Fruit fly (Drosophila melanogaster) whole organism, embryonic: Measurements from ENCODE around the gene chrb.

Experiments
- Adf1 ChIP-seq: fragments of 200-800 bp; sonication (Bioruptor generic); IDR thresholded peaks from 2 replicates; pipeline ENCODE4 v1.3.6; 2022; ENCODE audit warnings: missing biosample characterization, missing genetic modification characterization
- B-H2 ChIP-seq: fragments of 200-800 bp; sonication (Bioruptor generic); optimal IDR thresholded peaks from 2 replicates; lab custom pipeline; 2018; ENCODE audit warnings: missing biosample characterization, mild to moderate bottlenecking, missing genetic modification characterization
- Bgb ChIP-seq: fragments of 200-800 bp; sonication (Bioruptor generic); IDR thresholded peaks from 2 replicates; pipeline ENCODE4 v1.3.6; 2022; ENCODE audit warnings: missing biosample characterization, missing genetic modification characterization; ENCODE audit not compliant: partially characterized antibody
- CG10321 ChIP-seq: fragments of 200-800 bp; sonication (Bioruptor generic); IDR thresholded peaks from 2 replicates; pipeline ENCODE4 v1.3.6; 2022; ENCODE audit warnings: missing biosample characterization, missing genetic modification characterization
- CG10979 ChIP-seq: fragments of 200-800 bp; sonication (Bioruptor generic); optimal IDR thresholded peaks from 2 replicates; lab custom pipeline; 2018; ENCODE audit warnings: missing biosample characterization, mild to moderate bottlenecking, missing genetic modification characterization, moderate library complexity
- CG11560 ChIP-seq: fragments of 200-800 bp; sonication (Bioruptor generic); IDR thresholded peaks from 3 replicates; pipeline ENCODE4 v1.3.6; 2022; ENCODE audit warnings: missing biosample characterization, missing genetic modification characterization
- CG11723 ChIP-seq: fragments of 200-800 bp; sonication (Bioruptor generic); optimal IDR thresholded peaks from 2 replicates; lab custom pipeline; 2017; ENCODE audit warnings: missing biosample characterization, mild to moderate bottlenecking, missing genetic modification characterization
- CG12391 ChIP-seq: fragments of 200-800 bp; sonication (Bioruptor generic); optimal IDR thresholded peaks from 3 replicates; lab custom pipeline; 2018; ENCODE audit warnings: missing biosample characterization, mild to moderate bottlenecking, missing genetic modification characterization, moderate library complexity
- CG12744 ChIP-seq: fragments of 200-800 bp; sonication (Bioruptor generic); optimal IDR thresholded peaks from 2 replicates; lab custom pipeline; 2016; ENCODE audit warnings: missing biosample characterization, missing genetic modification characterization
- CG15011 ChIP-seq: fragments of 200-800 bp; sonication (Bioruptor generic); optimal IDR thresholded peaks from 3 replicates; lab custom pipeline; 2018; ENCODE audit warnings: missing biosample characterization, mild to moderate bottlenecking, missing genetic modification characterization
- CG15696 ChIP-seq: fragments of 200-800 bp; sonication (Bioruptor generic); optimal IDR thresholded peaks from 2 replicates; lab custom pipeline; 2019; ENCODE audit warnings: missing biosample characterization, mild to moderate bottlenecking, missing genetic modification characterization, moderate library complexity
- CG17361 ChIP-seq: fragments of 200-800 bp; sonication (Bioruptor generic); IDR thresholded peaks from 3 replicates; pipeline ENCODE4 v1.3.6; 2022; ENCODE audit warnings: missing biosample characterization, missing genetic modification characterization
- CG18476 ChIP-seq: fragments of 200-800 bp; sonication (Bioruptor generic); optimal IDR thresholded peaks from 2 replicates; lab custom pipeline; 2016; ENCODE audit warnings: missing biosample characterization, mild to moderate bottlenecking, missing genetic modification characterization
- CG18599 ChIP-seq: fragments of 200-800 bp; sonication (Bioruptor generic); optimal IDR thresholded peaks from 3 replicates; lab custom pipeline; 2017; ENCODE audit warnings: missing biosample characterization, missing genetic modification characterization, mild to moderate bottlenecking, moderate library complexity, missing genetic modification reagents
- CG18619 ChIP-seq: fragments of 200-800 bp; sonication (Bioruptor generic); optimal IDR thresholded peaks from 3 replicates; lab custom pipeline; 2017; ENCODE audit warnings: missing biosample characterization, mild to moderate bottlenecking, missing genetic modification characterization
- CG2202 ChIP-seq: fragments of 200-800 bp; sonication (Bioruptor generic); optimal IDR thresholded peaks from 2 replicates; lab custom pipeline; 2018; ENCODE audit warnings: missing biosample characterization, mild to moderate bottlenecking, missing genetic modification characterization
- CG2678 ChIP-seq: fragments of 200-800 bp; sonication (Bioruptor generic); optimal IDR thresholded peaks from 3 replicates; lab custom pipeline; 2019; ENCODE audit warnings: missing biosample characterization, mild to moderate bottlenecking, missing genetic modification characterization, moderate library complexity
- CG30403 ChIP-seq: fragments of 200-800 bp; sonication (Bioruptor generic); optimal IDR thresholded peaks from 3 replicates; lab custom pipeline; 2016; ENCODE audit warnings: missing biosample characterization, missing genetic modification characterization
- CG34422 ChIP-seq: fragments of 200-800 bp; sonication (Bioruptor generic); IDR thresholded peaks from 3 replicates; pipeline ENCODE4 v1.3.6; 2022; ENCODE audit warnings: missing biosample characterization, missing genetic modification characterization
- CG6765 ChIP-seq: fragments of 200-800 bp; sonication (Bioruptor generic); optimal IDR thresholded peaks from 3 replicates; lab custom pipeline; 2017; ENCODE audit warnings: missing biosample characterization, mild to moderate bottlenecking, missing genetic modification characterization
- Camta ChIP-seq: fragments of 200-800 bp; sonication (Bioruptor generic); optimal IDR thresholded peaks from 2 replicates; lab custom pipeline; 2016; ENCODE audit warnings: missing biosample characterization, missing genetic modification characterization
- Chrac-16 ChIP-seq: fragments of 200-800 bp; sonication (Bioruptor generic); optimal IDR thresholded peaks from 3 replicates; lab custom pipeline; 2016; ENCODE audit warnings: missing biosample characterization, missing genetic modification characterization
- D ChIP-seq, 2 experiments: fragments of 200-800 bp in 1 of 2; fragments of >200 bp in 1 of 2; sonication (Bioruptor generic) in 1 of 2; optimal IDR thresholded peaks; 2 replicates in 1 of 2; 3 replicates in 1 of 2; lab custom pipeline; 2017; ENCODE audit warnings: mild to moderate bottlenecking in 1 of 2, missing biosample characterization in 1 of 2, missing genetic modification characterization in 1 of 2, missing genetic modification reagents in 1 of 2
- D19B ChIP-seq: fragments of 200-800 bp; sonication (Bioruptor generic); optimal IDR thresholded peaks from 2 replicates; lab custom pipeline; 2017; ENCODE audit warnings: missing biosample characterization, mild to moderate bottlenecking, missing genetic modification characterization
- MESR4 ChIP-seq: fragments of 200-800 bp; sonication (Bioruptor generic); optimal IDR thresholded peaks from 2 replicates; lab custom pipeline; 2018; ENCODE audit warnings: missing biosample characterization, mild to moderate bottlenecking, missing genetic modification characterization, moderate library complexity
- Max ChIP-seq: fragments of 200-800 bp; sonication (Bioruptor generic); optimal IDR thresholded peaks from 2 replicates; lab custom pipeline; 2016; ENCODE audit warnings: missing biosample characterization, mild to moderate bottlenecking, missing genetic modification characterization
- NfI ChIP-seq: fragments of 200-800 bp; sonication (Bioruptor generic); optimal IDR thresholded peaks from 3 replicates; lab custom pipeline; 2018; ENCODE audit warnings: missing biosample characterization, mild to moderate bottlenecking, missing genetic modification characterization, moderate library complexity
- Pdp1 ChIP-seq, 2 experiments: fragments of 200-800 bp; sonication (Bioruptor generic); optimal IDR thresholded peaks; 3 replicates each; lab custom pipeline; 2016; ENCODE audit warnings: missing biosample characterization in 2 of 2, missing genetic modification characterization in 2 of 2, mild to moderate bottlenecking in 1 of 2, moderate library complexity in 1 of 2
- ac ChIP-seq: fragments of 200-800 bp; sonication (Bioruptor generic); optimal IDR thresholded peaks from 3 replicates; lab custom pipeline; 2017; ENCODE audit warnings: missing biosample characterization, mild to moderate bottlenecking, missing genetic modification characterization
- ash1 ChIP-seq: fragments of 200-800 bp; sonication (Bioruptor generic); optimal IDR thresholded peaks from 2 replicates; lab custom pipeline; 2018; ENCODE audit warnings: missing biosample characterization, mild to moderate bottlenecking, missing genetic modification characterization
- bigmax ChIP-seq: fragments of 200-800 bp; sonication (Bioruptor generic); optimal IDR thresholded peaks from 2 replicates; lab custom pipeline; 2018; ENCODE audit warnings: missing biosample characterization, mild to moderate bottlenecking, missing genetic modification characterization
- cato ChIP-seq: fragments of 200-800 bp; sonication (Bioruptor generic); optimal IDR thresholded peaks from 2 replicates; lab custom pipeline; 2016; ENCODE audit warnings: missing biosample characterization, missing genetic modification characterization, borderline replicate concordance
- dm ChIP-seq: fragments of 200-800 bp; sonication (Bioruptor generic); optimal IDR thresholded peaks from 3 replicates; lab custom pipeline; 2016; ENCODE audit warnings: missing biosample characterization, missing genetic modification characterization
- eve ChIP-seq, 2 experiments: fragments of >200 bp; optimal IDR thresholded peaks; 2 replicates each; lab custom pipeline; 2017; ENCODE audit warnings: missing biosample characterization in 2 of 2, missing genetic modification characterization in 2 of 2
- exex ChIP-seq: fragments of 200-800 bp; sonication (Bioruptor generic); optimal IDR thresholded peaks from 4 replicates; lab custom pipeline; 2018; ENCODE audit warnings: missing biosample characterization, mild to moderate bottlenecking, missing genetic modification characterization, moderate library complexity
- fd96Cb ChIP-seq: fragments of 200-800 bp; sonication (Bioruptor generic); optimal IDR thresholded peaks from 2 replicates; lab custom pipeline; 2018; ENCODE audit warnings: missing biosample characterization, mild to moderate bottlenecking, missing genetic modification characterization, moderate library complexity
- fru ChIP-seq: fragments of >200 bp; optimal IDR thresholded peaks from 2 replicates; lab custom pipeline; 2017
- grau ChIP-seq: fragments of 200-800 bp; optimal IDR thresholded peaks from 3 replicates; lab custom pipeline; 2019; ENCODE audit warnings: missing biosample characterization, mild to moderate bottlenecking, missing genetic modification characterization, moderate library complexity
- hb ChIP-seq: fragments of 200-800 bp; sonication (Bioruptor generic); IDR thresholded peaks from 3 replicates; pipeline ENCODE4 v1.3.6; 2022; ENCODE audit warnings: missing biosample characterization, missing genetic modification characterization; ENCODE audit not compliant: partially characterized antibody
- maf-S ChIP-seq: fragments of 200-800 bp; sonication (Bioruptor generic); optimal IDR thresholded peaks from 2 replicates; lab custom pipeline; 2016; ENCODE audit warnings: missing biosample characterization, missing genetic modification characterization
- pan ChIP-seq, 4 experiments: fragments of >200 bp in 3 of 4; fragments of 200-800 bp in 1 of 4; sonication (Bioruptor generic) in 1 of 4; optimal IDR thresholded peaks in 3 of 4; IDR thresholded peaks in 1 of 4; 2 replicates each; pipeline versions ENCODE4 v1.3.6 to Lab custom; 2017 to 2022; ENCODE audit warnings: missing biosample characterization in 2 of 4, missing genetic modification characterization in 2 of 4, mixed read lengths in 1 of 4
- pum ChIP-seq: fragments of 200-800 bp; sonication (Bioruptor generic); optimal IDR thresholded peaks from 2 replicates; lab custom pipeline; 2016; ENCODE audit warnings: missing biosample characterization, missing genetic modification characterization
- repo ChIP-seq: fragments of 200-800 bp; sonication (Bioruptor generic); optimal IDR thresholded peaks from 2 replicates; lab custom pipeline; 2016; ENCODE audit warnings: missing biosample characterization, missing genetic modification characterization
- ro ChIP-seq: fragments of 200-800 bp; sonication (Bioruptor generic); IDR thresholded peaks from 2 replicates; pipeline ENCODE4 v1.3.6; 2022; ENCODE audit warnings: missing biosample characterization, missing genetic modification characterization
- sob ChIP-seq: fragments of 200-800 bp; sonication (Bioruptor generic); IDR thresholded peaks from 2 replicates; pipeline ENCODE4 v1.3.6; 2022; ENCODE audit warnings: missing biosample characterization, missing genetic modification characterization
- sqz ChIP-seq: fragments of 200-800 bp; sonication (Bioruptor generic); optimal IDR thresholded peaks from 3 replicates; lab custom pipeline; 2018; ENCODE audit warnings: missing biosample characterization, mild to moderate bottlenecking, missing genetic modification characterization
- sr ChIP-seq: fragments of 200-800 bp; sonication (Bioruptor generic); IDR thresholded peaks from 3 replicates; pipeline ENCODE4 v1.3.6; 2022; ENCODE audit warnings: missing biosample characterization, missing genetic modification characterization
- tup ChIP-seq: fragments of 200-800 bp; sonication (Bioruptor generic); optimal IDR thresholded peaks from 2 replicates; lab custom pipeline; 2016; ENCODE audit warnings: missing biosample characterization, mild to moderate bottlenecking, missing genetic modification characterization, moderate library complexity

Gene chrb

DNA sequence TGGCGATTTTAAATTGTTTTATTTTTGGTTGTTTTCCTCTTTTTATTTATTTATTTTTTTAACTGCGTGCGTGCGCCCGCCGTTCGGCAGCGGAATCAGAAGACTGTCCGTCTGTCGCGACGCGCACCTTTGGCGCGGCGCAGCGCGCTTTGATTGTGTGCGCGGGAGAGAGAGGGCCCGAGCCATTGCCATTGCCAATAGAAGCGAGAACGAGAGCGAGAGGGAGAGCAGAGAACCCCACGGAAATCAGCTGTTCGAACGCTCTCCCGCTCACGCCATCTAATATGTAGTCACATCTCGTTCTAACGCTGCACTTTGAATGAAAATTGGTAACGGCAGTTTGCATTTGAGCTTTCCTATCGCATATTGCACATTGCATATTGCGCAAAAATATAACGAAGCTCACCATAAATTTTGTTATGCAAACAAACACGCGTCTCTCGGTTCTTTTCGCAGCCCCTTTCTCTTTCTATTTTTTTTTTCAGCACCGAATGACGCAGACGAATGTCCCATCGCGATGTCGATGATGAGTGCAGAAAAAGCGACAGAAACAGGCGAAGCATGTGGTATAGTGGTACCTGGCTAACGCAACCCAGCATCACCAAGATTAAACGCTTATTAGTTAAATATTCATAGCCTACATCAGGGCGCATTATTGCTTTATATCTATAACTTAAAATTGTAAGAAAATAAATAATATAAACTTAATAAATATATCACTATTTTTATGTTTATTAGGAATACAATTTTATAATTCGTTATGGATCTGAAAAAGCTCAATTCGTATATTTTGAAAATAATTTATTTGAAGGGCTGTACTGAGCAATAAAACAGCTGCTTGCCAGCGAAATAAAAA is 47.3 kb downstream of the chrb start (continued):
- TF ChIP-seq sqz (GFP tag; lab: Kevin White, UChicago) (no peak), dm (GFP tag; lab: Kevin White, UChicago) (no peak), D (optimal IDR thresholded peaks at IDR 0.05; lab: Kevin White, UChicago) (no peak), D (GFP tag; optimal IDR thresholded peaks at IDR 0.05; lab: Kevin White, UChicago) (no peak), Bgb (GFP tag; lab: Robert Waterston, UW) (peak; percentile 55; the same call in 1 of the 2 replicates), CG11560 (tag; lab: Robert Waterston, UW) (no peak), sr (peak; percentile 38; the same call in 1 of the 3 replicates), pan (optimal IDR thresholded peaks at IDR 0.05; lab: Kevin White, UChicago) (no peak), pan (GFP tag; optimal IDR thresholded peaks at IDR 0.05 in 1 of 2, IDR thresholded peaks at IDR 0.05 in 1 of 2) (peak in 1 of 2 experiments; percentile 33), CG15011 (GFP tag; lab: Kevin White, UChicago) (no peak), MESR4 (GFP tag; lab: Kevin White, UChicago) (no peak), Chrac-16 (GFP tag; lab: Kevin White, UChicago) (no peak), CG18619 (GFP tag; lab: Kevin White, UChicago) (no peak), ro (GFP tag; lab: Robert Waterston, UW) (no peak), CG6765 (GFP tag; lab: Kevin White, UChicago) (no peak), bigmax (GFP tag; lab: Kevin White, UChicago) (no peak), sob (no peak), Adf1 (peak; percentile 85), repo (GFP tag; lab: Kevin White, UChicago) (no peak), maf-S (no peak), ash1 (GFP tag; lab: Kevin White, UChicago) (no peak), CG15696 (tag; lab: Kevin White, UChicago) (no peak), grau (tag; lab: Kevin White, UChicago) (peak; percentile 88), CG10979 (no peak), CG12744 (GFP tag; lab: Kevin White, UChicago) (no peak), hb (GFP tag; lab: Robert Waterston, UW) (no peak), CG18599 (GFP tag; lab: Kevin White, UChicago) (no peak), CG2202 (tag; lab: Kevin White, UChicago) (no peak), fd96Cb (tag; lab: Kevin White, UChicago) (no peak), CG11723 (GFP tag; lab: Kevin White, UChicago) (no peak), CG18476 (GFP tag; lab: Kevin White, UChicago) (no peak), eve (GFP tag; optimal IDR thresholded peaks at IDR 0.05; lab: Kevin White, UChicago) (no peak), CG2678 (peak; percentile 60), Max (GFP tag; lab: Kevin White, UChicago) (no peak), exex (tag; lab: Kevin White, UChicago) (no peak), CG34422 (GFP tag; lab: Robert Waterston, UW) (no peak), ac (GFP tag; lab: Kevin White, UChicago) (no peak), CG30403 (GFP tag; lab: Kevin White, UChicago) (peak; percentile 9), Camta (GFP tag; lab: Kevin White, UChicago) (no peak), fru (lab: Kevin White, UChicago) (no peak), tup (GFP tag; lab: Kevin White, UChicago) (no peak), cato (GFP tag; lab: Kevin White, UChicago) (no peak), Pdp1 (GFP tag; optimal IDR thresholded peaks at IDR 0.05; lab: Kevin White, UChicago) (peak in 1 of 2 experiments; percentile 62), CG17361 (0 out of 3 replicates have a peak, but pooled peaks have one; percentile 20), CG10321 (GFP tag; lab: Robert Waterston, UW) (peak; percentile 65; the same call in 1 of the 2 replicates), pum (GFP tag; lab: Kevin White, UChicago) (no peak), D19B (GFP tag; lab: Kevin White, UChicago) (no peak), B-H2 (GFP tag; lab: Kevin White, UChicago) (no peak), NfI (GFP tag; lab: Kevin White, UChicago) (peak; percentile 13), CG12391 (tag; lab: Kevin White, UChicago) (peak; percentile 24)
